Worm (Caenorhabditis elegans) whole organism, midembryonic: ENCODE results near the gene str-129.

Source experiments
- klf-2 ChIP-seq: fragments of 200-800 bp; sonication (Bioruptor generic); conservative IDR thresholded peaks from 2 replicates; pipeline ENCODE4 v1.3.6; 2022; ENCODE audit warnings: missing genetic modification reagents, missing genetic modification characterization, missing compliant biosample characterization
- ref-1 ChIP-seq: fragments of 200-800 bp; sonication (Bioruptor generic); conservative IDR thresholded peaks from 2 replicates; pipeline ENCODE4 v1.3.6; 2022; ENCODE audit warnings: missing genetic modification reagents, missing genetic modification characterization, missing compliant biosample characterization

ce11 chrV:8129719-8130118, 37.4 kb upstream of the str-129 start:
- TF ChIP-seq ref-1 (GFP tag; lab: Robert Waterston, UW): no peak
- no peak for TF ChIP-seq klf-2 (GFP tag; lab: Robert Waterston, UW)
